Worm (Caenorhabditis elegans) whole organism, midembryonic: ENCODE results near the gene gst-14.

Source experiments
- T22C8.4 ChIP-seq: fragments of 200-800 bp; sonication (Bioruptor generic); IDR thresholded peaks from 2 replicates; pipeline ENCODE4 v1.3.6; 2022; ENCODE audit warnings: missing genetic modification characterization, missing compliant biosample characterization
- cog-1 ChIP-seq: sonication (generic microtip); optimal IDR thresholded peaks from 2 replicates; lab custom pipeline; 2016; ENCODE audit warnings: missing genetic modification characterization, missing compliant biosample characterization
- flt-1 ChIP-seq: fragments of 200-800 bp; sonication (Bioruptor generic); IDR thresholded peaks from 2 replicates; pipeline ENCODE4 v1.3.6; 2022; ENCODE audit warnings: missing genetic modification characterization, missing compliant biosample characterization
- klf-2 ChIP-seq: fragments of 200-800 bp; sonication (Bioruptor generic); conservative IDR thresholded peaks from 2 replicates; pipeline ENCODE4 v1.3.6; 2022; ENCODE audit warnings: missing genetic modification reagents, missing genetic modification characterization, missing compliant biosample characterization
- med-1 ChIP-seq: sonication (generic microtip); optimal IDR thresholded peaks from 2 replicates; lab custom pipeline; 2017; ENCODE audit warnings: missing genetic modification characterization, mild to moderate bottlenecking, missing compliant biosample characterization, antibody characterized with exemption, missing genetic modification reagents; ENCODE audit not compliant: insufficient read depth
- ref-1 ChIP-seq: fragments of 200-800 bp; sonication (Bioruptor generic); conservative IDR thresholded peaks from 2 replicates; pipeline ENCODE4 v1.3.6; 2022; ENCODE audit warnings: missing genetic modification reagents, missing genetic modification characterization, missing compliant biosample characterization
- tab-1 ChIP-seq: fragments of 200-800 bp; sonication (Bioruptor generic); IDR thresholded peaks from 2 replicates; pipeline ENCODE4 v1.3.6; 2022; ENCODE audit warnings: missing genetic modification characterization, missing compliant biosample characterization
- ztf-23 ChIP-seq: fragments of 200-800 bp; sonication (Bioruptor generic); IDR thresholded peaks from 2 replicates; pipeline ENCODE4 v1.3.6; 2022; ENCODE audit warnings: missing genetic modification reagents, missing genetic modification characterization, missing compliant biosample characterization
- ztf-29 ChIP-seq: fragments of 200-800 bp; sonication (Bioruptor generic); IDR thresholded peaks from 2 replicates; pipeline ENCODE4 v1.3.6; 2022; ENCODE audit warnings: missing genetic modification reagents, missing genetic modification characterization, missing compliant biosample characterization

gst-14 gene

ce11 chrII:13637941-13638489, 22.1 kb upstream of the gst-14 start, which contains the start of gene phdh-1:
TSS of gene phdh-1 (minus strand) at chrII:13638480.
- TF ChIP-seq ztf-29 (GFP tag; lab: Robert Waterston, UW) (no peak), T22C8.4 (no peak), flt-1 (no peak), tab-1 (GFP tag; lab: Robert Waterston, UW) (no peak), ztf-23 (GFP tag; lab: Robert Waterston, UW) (no peak), med-1 (GFP tag; lab: Kevin White, UChicago) (no peak), cog-1 (tag; lab: Kevin White, UChicago) (no peak), klf-2 (GFP tag; lab: Robert Waterston, UW) (no peak), ref-1 (GFP tag; lab: Robert Waterston, UW) (no peak)

ce11 chrII:13637464-13637863, 21.6 kb upstream of the gst-14 start:
- no peak for TF ChIP-seq T22C8.4
- no peak for TF ChIP-seq ref-1 (GFP tag; lab: Robert Waterston, UW)
- no peak for TF ChIP-seq flt-1
- TF ChIP-seq cog-1 (tag; lab: Kevin White, UChicago): no peak
- no peak for TF ChIP-seq tab-1 (GFP tag; lab: Robert Waterston, UW)
- no peak for TF ChIP-seq ztf-23 (GFP tag; lab: Robert Waterston, UW)
- no peak for TF ChIP-seq ztf-29 (GFP tag; lab: Robert Waterston, UW)
- TF ChIP-seq med-1 (GFP tag; lab: Kevin White, UChicago): no peak
- no peak for TF ChIP-seq klf-2 (GFP tag; lab: Robert Waterston, UW)

ce11 chrII:13636596-13636995, 20.7 kb upstream of the gst-14 start:
- TF ChIP-seq T22C8.4: no peak
- TF ChIP-seq ref-1 (GFP tag; lab: Robert Waterston, UW): no peak
- TF ChIP-seq med-1 (GFP tag; lab: Kevin White, UChicago): no peak
- TF ChIP-seq ztf-29 (GFP tag; lab: Robert Waterston, UW): no peak
- TF ChIP-seq tab-1 (GFP tag; lab: Robert Waterston, UW): no peak
- no peak for TF ChIP-seq klf-2 (GFP tag; lab: Robert Waterston, UW)
- TF ChIP-seq flt-1: no peak
- TF ChIP-seq ztf-23 (GFP tag; lab: Robert Waterston, UW): no peak
- TF ChIP-seq cog-1 (tag; lab: Kevin White, UChicago): no peak

ce11 chrII:13632238-13632637, 16.3 kb upstream of the gst-14 start, which contains the start of gene tag-10:
TSS of gene tag-10 (plus strand) at chrII:13632584.
- TF ChIP-seq klf-2 (GFP tag; lab: Robert Waterston, UW) (no peak), flt-1 (no peak), tab-1 (GFP tag; lab: Robert Waterston, UW) (no peak), ztf-29 (GFP tag; lab: Robert Waterston, UW) (no peak), cog-1 (tag; lab: Kevin White, UChicago) (no peak), ref-1 (GFP tag; lab: Robert Waterston, UW) (no peak), med-1 (GFP tag; lab: Kevin White, UChicago) (no peak), T22C8.4 (no peak), ztf-23 (GFP tag; lab: Robert Waterston, UW) (no peak)

ce11 chrII:13630690-13631089, 14.8 kb upstream of the gst-14 start, which contains the start of the genes gst-17 and gst-18:
TSS of gene gst-17 (minus strand) at chrII:13630790.
TSS of gene gst-18 (minus strand) at chrII:13630887.
- TF ChIP-seq tab-1 (GFP tag; lab: Robert Waterston, UW): no peak
- no peak for TF ChIP-seq ztf-29 (GFP tag; lab: Robert Waterston, UW)
- no peak for TF ChIP-seq ref-1 (GFP tag; lab: Robert Waterston, UW)
- TF ChIP-seq cog-1 (tag; lab: Kevin White, UChicago): no peak
- no peak for TF ChIP-seq med-1 (GFP tag; lab: Kevin White, UChicago)
- no peak for TF ChIP-seq klf-2 (GFP tag; lab: Robert Waterston, UW)
- TF ChIP-seq T22C8.4: no peak
- no peak for TF ChIP-seq ztf-23 (GFP tag; lab: Robert Waterston, UW)

ce11 chrII:13627001-13627400, 11.1 kb upstream of the gst-14 start, which contains the start of gene gst-19:
TSS of gene gst-19 (minus strand) at chrII:13627145.
- TF ChIP-seq klf-2 (GFP tag; lab: Robert Waterston, UW) (no peak), ref-1 (GFP tag; lab: Robert Waterston, UW) (no peak), ztf-29 (GFP tag; lab: Robert Waterston, UW) (no peak), cog-1 (tag; lab: Kevin White, UChicago) (no peak), tab-1 (GFP tag; lab: Robert Waterston, UW) (no peak), ztf-23 (GFP tag; lab: Robert Waterston, UW) (no peak), flt-1 (no peak), T22C8.4 (no peak), med-1 (GFP tag; lab: Kevin White, UChicago) (no peak)

- TF ChIP-seq ref-1 (GFP tag; lab: Robert Waterston, UW) (no peak), ztf-23 (GFP tag; lab: Robert Waterston, UW) (no peak), cog-1 (tag; lab: Kevin White, UChicago) (no peak), tab-1 (GFP tag; lab: Robert Waterston, UW) (no peak), med-1 (GFP tag; lab: Kevin White, UChicago) (no peak), flt-1 (no peak), T22C8.4 (no peak), ztf-29 (GFP tag; lab: Robert Waterston, UW) (no peak), klf-2 (GFP tag; lab: Robert Waterston, UW) (no peak)
These were observed 8.4 kb upstream of the gst-14 start, which contains the start of gene gst-16 for ce11 chrII:13624330-13624729. TSS of gene gst-16 (minus strand) at chrII:13624440.

ce11 chrII:13617808-13618207, 1.9 kb upstream of the gst-14 start, which contains the start of gene gst-12:
TSS of gene gst-12 (minus strand) at chrII:13618061.
- TF ChIP-seq ztf-29 (GFP tag; lab: Robert Waterston, UW) (no peak), klf-2 (GFP tag; lab: Robert Waterston, UW) (no peak)

- no peak for TF ChIP-seq ztf-29 (GFP tag; lab: Robert Waterston, UW)
- TF ChIP-seq ztf-23 (GFP tag; lab: Robert Waterston, UW): no peak
- no peak for TF ChIP-seq flt-1
- TF ChIP-seq T22C8.4: no peak
- no peak for TF ChIP-seq ref-1 (GFP tag; lab: Robert Waterston, UW)
- no peak for TF ChIP-seq cog-1 (tag; lab: Kevin White, UChicago)
- no peak for TF ChIP-seq med-1 (GFP tag; lab: Kevin White, UChicago)
- no peak for TF ChIP-seq klf-2 (GFP tag; lab: Robert Waterston, UW)
- no peak for TF ChIP-seq tab-1 (GFP tag; lab: Robert Waterston, UW)
These were observed 1.4 kb downstream of the gst-14 start for ce11 chrII:13614516-13614915.
